Worm (Caenorhabditis elegans): ENCODE data around the gene C23H5.12.

DNA sequence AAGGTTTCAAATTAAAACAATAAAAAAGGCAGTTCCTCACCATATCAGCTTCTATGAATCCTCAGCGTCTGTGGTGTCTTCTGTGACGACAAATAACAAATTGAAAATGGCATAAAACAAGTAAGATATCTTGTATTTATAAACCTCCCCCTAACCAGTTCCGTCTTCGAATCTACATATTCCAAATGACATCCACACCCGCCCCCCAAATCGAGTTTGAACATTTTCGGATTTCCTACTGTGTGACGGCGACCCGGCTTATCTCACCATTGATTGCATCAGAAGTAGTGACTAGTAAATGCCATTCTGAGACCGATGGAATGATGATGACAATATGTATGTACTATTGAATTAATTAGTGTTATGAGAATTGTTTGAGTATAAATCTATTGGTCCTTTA is 4.5 kb upstream of the C23H5.12 start, which contains the start of gene grl-20:
- TF ChIP-seq hnd-1 (tag; optimal IDR thresholded peaks at IDR 0.05) = no peak
- TF ChIP-seq ceh-36 (tag; optimal IDR thresholded peaks at IDR 0.05) = no peak
- TF ChIP-seq ama-1 (optimal IDR thresholded peaks at IDR 0.05) = no peak
- TF ChIP-seq F13C5.2 (tag; optimal IDR thresholded peaks at IDR 0.05) = no peak
- TF ChIP-seq aly-1 (tag; optimal IDR thresholded peaks at IDR 0.05) = no peak
- TF ChIP-seq hmbx-1 (tag; optimal IDR thresholded peaks at IDR 0.05) = no peak
